Worm (Caenorhabditis elegans) whole organism, L1 larva: ENCODE measurements around the gene pab-2.
A peak's percentile ranks its signal among the peaks of the same experiment; 100 is the strongest.

Experiments
- C04F5.9 ChIP-seq: sonication (generic microtip); optimal IDR thresholded peaks from 2 replicates; lab custom pipeline; 2016; ENCODE audit warnings: missing genetic modification characterization, missing compliant biosample characterization
- C34B4.2 ChIP-seq: sonication (generic microtip); optimal IDR thresholded peaks from 2 replicates; lab custom pipeline; 2017; ENCODE audit warnings: mild to moderate bottlenecking, missing genetic modification characterization, missing compliant biosample characterization
- F16B12.6 ChIP-seq: fragments of 150-350 bp; optimal IDR thresholded peaks from 2 replicates; lab custom pipeline; 2014; ENCODE audit warnings: missing biosample characterization, missing genetic modification characterization
- Y116A8C.19 ChIP-seq: sonication (generic microtip); optimal IDR thresholded peaks from 2 replicates; lab custom pipeline; 2016; ENCODE audit warnings: missing compliant biosample characterization, missing genetic modification characterization, borderline replicate concordance
- ama-1 ChIP-seq: fragments of 150-350 bp; optimal IDR thresholded peaks from 2 replicates; lab custom pipeline; 2014
- ces-1 ChIP-seq: fragments of 150-350 bp; optimal IDR thresholded peaks from 2 replicates; lab custom pipeline; 2014; ENCODE audit warnings: missing biosample characterization, missing genetic modification reagents, missing genetic modification characterization
- dsc-1 ChIP-seq: sonication (generic microtip); optimal IDR thresholded peaks from 2 replicates; lab custom pipeline; 2016; ENCODE audit warnings: mild to moderate bottlenecking, missing genetic modification characterization, missing compliant biosample characterization
- efl-1 ChIP-seq, 4 experiments: fragments of 150-350 bp; optimal IDR thresholded peaks in 3 of 4; peaks in 1 of 4; 1 replicate in 1 of 4; 2 replicates in 3 of 4; lab custom pipeline; 2014; ENCODE audit warnings: missing biosample characterization in 2 of 4, missing genetic modification characterization in 2 of 4, missing genetic modification reagents in 2 of 4
- egl-13 ChIP-seq: sonication (generic microtip); optimal IDR thresholded peaks from 2 replicates; lab custom pipeline; 2016; ENCODE audit warnings: missing genotype, missing genetic modification reagents, missing genetic modification characterization, missing compliant biosample characterization
- egl-27 ChIP-seq, 2 experiments: fragments of 150-350 bp in 1 of 2; sonication (generic microtip); optimal IDR thresholded peaks; 3 replicates each; lab custom pipeline; 2017 to 2018; ENCODE audit warnings: missing biosample characterization in 2 of 2, missing genetic modification characterization in 2 of 2, missing genetic modification reagents in 2 of 2
- elt-2 ChIP-seq: sonication (generic microtip); optimal IDR thresholded peaks from 2 replicates; lab custom pipeline; 2016; ENCODE audit warnings: missing genetic modification characterization, mild to moderate bottlenecking, inconsistent platforms, missing compliant biosample characterization, missing genetic modification reagents
- elt-3 ChIP-seq, 6 experiments: fragments of 150-350 bp in 1 of 6; sonication (generic microtip); optimal IDR thresholded peaks; 2 replicates each; lab custom pipeline; 2017 to 2018; ENCODE audit warnings: missing biosample characterization in 6 of 6, missing genetic modification characterization in 6 of 6, inconsistent platforms in 1 of 6
- ets-5 ChIP-seq: fragments of 200-800 bp; sonication (Bioruptor generic); IDR thresholded peaks from 2 replicates; pipeline ENCODE4 v1.3.6; 2022; ENCODE audit warnings: missing genetic modification characterization, missing compliant biosample characterization
- fkh-10 ChIP-seq: sonication (generic microtip); optimal IDR thresholded peaks from 2 replicates; lab custom pipeline; 2017; ENCODE audit warnings: missing biosample characterization, missing genetic modification reagents, missing genetic modification characterization
- fkh-8 ChIP-seq: sonication (generic microtip); optimal IDR thresholded peaks from 2 replicates; lab custom pipeline; 2016; ENCODE audit warnings: mild to moderate bottlenecking, missing genetic modification characterization, missing compliant biosample characterization
- fos-1 ChIP-seq: fragments of 150-350 bp; optimal IDR thresholded peaks from 2 replicates; lab custom pipeline; 2014; ENCODE audit warnings: missing biosample characterization, missing genetic modification characterization
- grh-1 ChIP-seq: fragments of 200-800 bp; sonication (Bioruptor generic); IDR thresholded peaks from 2 replicates; pipeline ENCODE4 v1.3.6; 2022; ENCODE audit warnings: missing genetic modification reagents, missing genetic modification characterization, missing compliant biosample characterization
- hlh-4 ChIP-seq: sonication (generic microtip); optimal IDR thresholded peaks from 2 replicates; lab custom pipeline; 2016; ENCODE audit warnings: mild to moderate bottlenecking, missing genetic modification characterization, missing compliant biosample characterization
- hpl-2 ChIP-seq: fragments of 150-350 bp; optimal IDR thresholded peaks from 2 replicates; lab custom pipeline; 2014; ENCODE audit warnings: missing biosample characterization, missing genetic modification reagents, missing genetic modification characterization
- irx-1 ChIP-seq: sonication (generic microtip); optimal IDR thresholded peaks from 2 replicates; lab custom pipeline; 2016; ENCODE audit warnings: missing genetic modification characterization, missing compliant biosample characterization
- jun-1 ChIP-seq: fragments of 150-350 bp; optimal IDR thresholded peaks from 2 replicates; lab custom pipeline; 2014; ENCODE audit warnings: missing biosample characterization, missing genetic modification reagents, missing genetic modification characterization
- lin-14 ChIP-seq: fragments of 200-800 bp; sonication (Bioruptor generic); optimal IDR thresholded peaks from 2 replicates; lab custom pipeline; 2018; ENCODE audit warnings: mild to moderate bottlenecking, missing genetic modification characterization, moderate library complexity, missing compliant biosample characterization
- lin-35 ChIP-seq, 2 experiments: fragments of 150-350 bp; optimal IDR thresholded peaks; 2 replicates each; lab custom pipeline; 2014; ENCODE audit warnings: missing biosample characterization in 2 of 2, missing genetic modification characterization in 2 of 2, missing genetic modification reagents in 2 of 2
- lin-39 ChIP-seq: fragments of 150-350 bp; optimal IDR thresholded peaks from 2 replicates; lab custom pipeline; 2014; ENCODE audit warnings: missing biosample characterization, missing genetic modification reagents, missing genetic modification characterization
- lsy-2 ChIP-seq, 2 experiments: fragments of 150-350 bp; optimal IDR thresholded peaks; 2 replicates each; lab custom pipeline; 2014; ENCODE audit warnings: missing biosample characterization in 2 of 2, missing genetic modification characterization in 2 of 2
- mef-2 ChIP-seq: fragments of 150-350 bp; optimal IDR thresholded peaks from 2 replicates; lab custom pipeline; 2014; ENCODE audit warnings: missing biosample characterization, missing genetic modification characterization
- mep-1 ChIP-seq: fragments of 150-350 bp; optimal IDR thresholded peaks from 2 replicates; lab custom pipeline; 2014; ENCODE audit warnings: missing biosample characterization, missing genetic modification characterization
- nhr-19 ChIP-seq: fragments of 200-800 bp; sonication (Bioruptor generic); conservative IDR thresholded peaks from 2 replicates; pipeline ENCODE4 v1.3.6; 2022; ENCODE audit warnings: missing genetic modification characterization, missing compliant biosample characterization
- nhr-20 ChIP-seq: sonication (generic microtip); optimal IDR thresholded peaks from 2 replicates; lab custom pipeline; 2016; ENCODE audit warnings: mild to moderate bottlenecking, missing genetic modification characterization, missing compliant biosample characterization
- nhr-28 ChIP-seq: fragments of 150-350 bp; optimal IDR thresholded peaks from 2 replicates; lab custom pipeline; 2014; ENCODE audit warnings: missing biosample characterization, missing genetic modification characterization
- nhr-71 ChIP-seq: sonication (generic microtip); optimal IDR thresholded peaks from 2 replicates; lab custom pipeline; 2016; ENCODE audit warnings: mild to moderate bottlenecking, missing genetic modification characterization, moderate library complexity, missing compliant biosample characterization
- nhr-77 ChIP-seq: fragments of 150-350 bp; optimal IDR thresholded peaks from 2 replicates; lab custom pipeline; 2014; ENCODE audit warnings: missing biosample characterization, missing genetic modification characterization
- nhr-84 ChIP-seq: sonication (generic microtip); optimal IDR thresholded peaks from 2 replicates; lab custom pipeline; 2017; ENCODE audit warnings: missing biosample characterization, missing genetic modification characterization
- nhr-85 ChIP-seq: sonication (generic microtip); peaks from one replicate; lab custom pipeline; 2016; ENCODE audit warnings: missing genetic modification characterization, inconsistent platforms, missing compliant biosample characterization
- nhr-90 ChIP-seq: sonication (generic microtip); optimal IDR thresholded peaks from 2 replicates; lab custom pipeline; 2016; ENCODE audit warnings: mild to moderate bottlenecking, missing genetic modification characterization, missing compliant biosample characterization; ENCODE audit not compliant: poor library complexity
- pax-3 ChIP-seq: fragments of 200-800 bp; sonication (Bioruptor generic); optimal IDR thresholded peaks from 2 replicates; lab custom pipeline; 2018; ENCODE audit warnings: mild to moderate bottlenecking, missing genetic modification characterization, moderate library complexity, missing compliant biosample characterization
- rnt-1 ChIP-seq: sonication (generic microtip); optimal IDR thresholded peaks from 2 replicates; lab custom pipeline; 2016; ENCODE audit warnings: mild to moderate bottlenecking, missing genetic modification characterization, moderate library complexity, missing compliant biosample characterization
- skn-1 ChIP-seq: fragments of 150-350 bp; optimal IDR thresholded peaks from 2 replicates; lab custom pipeline; 2014; ENCODE audit warnings: missing biosample characterization, missing genetic modification characterization
- snpc-4 ChIP-seq: fragments of 150-350 bp; optimal IDR thresholded peaks from 2 replicates; lab custom pipeline; 2014; ENCODE audit warnings: missing biosample characterization, missing genetic modification characterization
- snu-23 ChIP-seq: sonication (generic microtip); optimal IDR thresholded peaks from 2 replicates; lab custom pipeline; 2016; ENCODE audit warnings: missing genetic modification characterization, missing compliant biosample characterization
- sptf-1 ChIP-seq: fragments of 150-350 bp; optimal IDR thresholded peaks from 2 replicates; lab custom pipeline; 2014; ENCODE audit warnings: missing biosample characterization, missing genetic modification characterization
- swsn-7 ChIP-seq: sonication (generic microtip); optimal IDR thresholded peaks from 2 replicates; lab custom pipeline; 2016; ENCODE audit warnings: missing genetic modification characterization, missing compliant biosample characterization
- tbx-2 ChIP-seq: sonication (generic microtip); optimal IDR thresholded peaks from 2 replicates; lab custom pipeline; 2016; ENCODE audit warnings: missing genetic modification characterization, missing compliant biosample characterization
- unc-130 ChIP-seq: fragments of 150-350 bp; optimal IDR thresholded peaks from 2 replicates; lab custom pipeline; 2017; ENCODE audit warnings: missing biosample characterization, missing genetic modification characterization, inconsistent platforms
- unc-62 ChIP-seq: fragments of 150-350 bp; optimal IDR thresholded peaks from 2 replicates; lab custom pipeline; 2014; ENCODE audit warnings: missing biosample characterization, missing genetic modification reagents, missing genetic modification characterization
- vab-15 ChIP-seq: sonication (generic microtip); optimal IDR thresholded peaks from 2 replicates; lab custom pipeline; 2017; ENCODE audit warnings: missing genotype, mild to moderate bottlenecking, missing genetic modification characterization, missing compliant biosample characterization
- xbp-1 ChIP-seq: sonication (generic microtip); optimal IDR thresholded peaks from 2 replicates; lab custom pipeline; 2016; ENCODE audit warnings: missing genetic modification characterization, missing compliant biosample characterization
- zag-1 ChIP-seq: fragments of 150-350 bp; optimal IDR thresholded peaks from 2 replicates; lab custom pipeline; 2014; ENCODE audit warnings: missing biosample characterization, missing genetic modification characterization
- zip-4 ChIP-seq: fragments of 200-800 bp; sonication (Bioruptor generic); optimal IDR thresholded peaks from 2 replicates; lab custom pipeline; 2018; ENCODE audit warnings: mild to moderate bottlenecking, missing genetic modification characterization, moderate library complexity, missing compliant biosample characterization
- ztf-11 ChIP-seq, 2 experiments: sonication (generic microtip); optimal IDR thresholded peaks; 2 replicates each; lab custom pipeline; 2016 to 2017; ENCODE audit warnings: missing genetic modification characterization in 2 of 2, missing biosample characterization in 1 of 2, missing compliant biosample characterization in 1 of 2
- ztf-4 ChIP-seq: fragments of 150-350 bp; optimal IDR thresholded peaks from 2 replicates; lab custom pipeline; 2014; ENCODE audit warnings: missing biosample characterization, missing genetic modification characterization

The pab-2 gene

DNA sequence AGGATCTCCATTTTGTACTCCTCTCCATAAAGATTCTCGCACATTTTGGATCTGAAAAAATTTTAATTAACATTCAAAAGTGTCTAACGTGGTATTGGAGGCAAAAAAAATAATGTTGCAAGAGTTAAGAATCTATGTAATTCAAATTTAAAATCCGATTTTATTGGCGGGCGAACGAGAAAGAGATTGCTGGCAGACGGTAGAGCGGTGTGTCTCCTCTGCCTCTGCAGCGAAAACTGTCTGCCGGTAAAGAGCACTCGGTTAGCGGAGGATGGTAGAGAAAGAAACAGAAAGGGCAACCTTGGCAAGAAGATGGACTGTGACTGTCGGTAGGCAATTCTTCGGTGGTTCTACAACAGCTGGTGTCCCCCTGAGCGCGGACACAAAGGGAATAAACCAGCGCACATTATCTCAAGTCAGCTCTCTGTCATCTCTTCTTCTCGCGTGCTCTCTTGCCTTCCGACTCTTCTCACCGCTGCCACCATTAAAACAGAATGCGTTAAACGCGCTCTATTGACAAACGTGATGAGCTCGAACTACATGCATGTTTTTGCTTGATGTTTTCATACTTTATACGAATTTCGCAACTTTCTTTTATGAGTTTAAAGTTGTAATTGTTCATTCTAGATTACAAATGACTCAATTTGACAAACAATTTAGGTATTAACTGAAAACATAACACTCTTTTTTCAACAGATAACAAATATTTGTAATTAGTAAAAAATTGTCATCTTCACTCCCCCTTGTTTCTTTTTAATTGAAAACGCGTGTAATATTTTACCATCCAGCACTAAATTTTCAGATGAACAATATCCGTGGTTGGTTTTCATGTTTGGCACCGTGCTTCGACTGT lies 8.1 kb downstream of the pab-2 start, which contains the start of the genes cdk-4 and F18H3.1 (continued):
- TF ChIP-seq lin-35 (GFP tag; optimal IDR thresholded peaks at IDR 0.05; lab: Kevin White, UChicago) (peak; percentile 23 to 33), vab-15 (no peak), nhr-77 (peak; percentile 11), ama-1 (lab: Kevin White, UChicago) (no peak), hlh-4 (no peak), nhr-20 (tag; lab: Kevin White, UChicago) (peak; percentile 26), nhr-90 (tag; lab: Kevin White, UChicago) (peak; percentile 9), ets-5 (GFP tag; lab: Robert Waterston, UW) (no peak), unc-130 (tag; lab: Kevin White, UChicago) (no peak), nhr-19 (no peak), nhr-84 (tag; lab: Kevin White, UChicago) (no peak), zag-1 (tag; lab: Kevin White, UChicago) (no peak), snu-23 (GFP tag; lab: Kevin White, UChicago) (peak; percentile 45), swsn-7 (tag; lab: Kevin White, UChicago) (no peak), nhr-85 (tag; lab: Kevin White, UChicago) (peak; percentile 79), jun-1 (tag; lab: Kevin White, UChicago) (peak; percentile 38), elt-3 (tag; optimal IDR thresholded peaks at IDR 0.05; lab: Kevin White, UChicago) (no peak), grh-1 (peak; percentile 39; the same call in 1 of the 2 replicates), skn-1 (peak; percentile 51), lin-39 (tag; lab: Kevin White, UChicago) (no peak), snpc-4 (tag; lab: Kevin White, UChicago) (peak; percentile 14), Y116A8C.19 (tag; lab: Kevin White, UChicago) (no peak), C04F5.9 (no peak), egl-27 (tag; optimal IDR thresholded peaks at IDR 0.05; lab: Kevin White, UChicago) (peak in 1 of 2 experiments; percentile 48), nhr-28 (tag; lab: Kevin White, UChicago) (no peak), fos-1 (tag; lab: Kevin White, UChicago) (no peak), ztf-4 (tag; lab: Kevin White, UChicago) (no peak), mep-1 (tag; lab: Kevin White, UChicago) (peak; percentile 34), unc-62 (GFP tag; lab: Kevin White, UChicago) (no peak), irx-1 (no peak), F16B12.6 (no peak), zip-4 (GFP tag; lab: Kevin White, UChicago) (no peak), nhr-71 (peak; percentile 44), ztf-11 (tag; optimal IDR thresholded peaks at IDR 0.05; lab: Kevin White, UChicago) (peak in 1 of 2 experiments; percentile 41), C34B4.2 (tag; lab: Kevin White, UChicago) (no peak), lin-14 (peak; percentile 86), ces-1 (GFP tag; lab: Kevin White, UChicago) (no peak), egl-13 (tag; lab: Kevin White, UChicago) (no peak), tbx-2 (tag; lab: Kevin White, UChicago) (peak; percentile 36), fkh-10 (GFP tag; lab: Kevin White, UChicago) (no peak), efl-1 (optimal IDR thresholded peaks at IDR 0.05; lab: Kevin White, UChicago) (no peak), efl-1 (GFP tag; optimal IDR thresholded peaks at IDR 0.05 in 1 of 2; lab: Kevin White, UChicago) (peak in 1 of 2 experiments; percentile 33), pax-3 (tag; lab: Kevin White, UChicago) (no peak), lsy-2 (tag; optimal IDR thresholded peaks at IDR 0.05; lab: Kevin White, UChicago) (peak in 1 of 2 experiments; percentile 61), rnt-1 (peak; percentile 30), mef-2 (no peak), xbp-1 (peak; percentile 31), hpl-2 (GFP tag; lab: Kevin White, UChicago) (no peak), dsc-1 (tag; lab: Kevin White, UChicago) (peak; percentile 17), sptf-1 (no peak), elt-2 (tag; lab: Kevin White, UChicago) (peak; percentile 5), fkh-8 (tag; lab: Kevin White, UChicago) (peak; percentile 34)
